Worm (Caenorhabditis elegans) whole organism, L1 larva: ENCODE measurements around the gene W09D6.1.

Source experiments
- Y116A8C.19 ChIP-seq: sonication (generic microtip); optimal IDR thresholded peaks from 2 replicates; lab custom pipeline; 2016; ENCODE audit warnings: missing compliant biosample characterization, missing genetic modification characterization, borderline replicate concordance
- aha-1 ChIP-seq: fragments of 150-350 bp; optimal IDR thresholded peaks from 2 replicates; lab custom pipeline; 2014; ENCODE audit warnings: missing biosample characterization, missing genetic modification characterization
- alr-1 ChIP-seq: fragments of 200-800 bp; sonication (Bioruptor generic); optimal IDR thresholded peaks from 2 replicates; lab custom pipeline; 2018; ENCODE audit warnings: borderline replicate concordance, mild to moderate bottlenecking, missing genetic modification characterization, missing compliant biosample characterization
- blmp-1 ChIP-seq: fragments of 150-350 bp; optimal IDR thresholded peaks from 2 replicates; lab custom pipeline; 2014; ENCODE audit warnings: missing biosample characterization, missing genetic modification characterization
- ceh-82 ChIP-seq, 3 experiments: fragments of 150-350 bp in 1 of 3; sonication (generic microtip) in 2 of 3; optimal IDR thresholded peaks; 2 replicates each; lab custom pipeline; 2014 to 2017; ENCODE audit warnings: missing biosample characterization in 3 of 3, missing genetic modification characterization in 3 of 3
- ceh-88 ChIP-seq: fragments of 200-800 bp; sonication (Bioruptor generic); IDR thresholded peaks from 2 replicates; pipeline ENCODE4 v1.3.6; 2022; ENCODE audit warnings: missing genetic modification characterization, missing compliant biosample characterization
- ceh-90 ChIP-seq: sonication (generic microtip); optimal IDR thresholded peaks from 2 replicates; lab custom pipeline; 2016; ENCODE audit warnings: missing genetic modification characterization, missing compliant biosample characterization
- dpl-1 ChIP-seq, 3 experiments: fragments of 150-350 bp in 2 of 3; sonication (generic microtip) in 1 of 3; optimal IDR thresholded peaks; 2 replicates each; lab custom pipeline; 2014 to 2017; ENCODE audit warnings: missing biosample characterization in 3 of 3, missing genetic modification characterization in 3 of 3, missing genetic modification reagents in 3 of 3
- efl-1 ChIP-seq, 4 experiments: fragments of 150-350 bp; optimal IDR thresholded peaks in 3 of 4; peaks in 1 of 4; 1 replicate in 1 of 4; 2 replicates in 3 of 4; lab custom pipeline; 2014; ENCODE audit warnings: missing biosample characterization in 2 of 4, missing genetic modification characterization in 2 of 4, missing genetic modification reagents in 2 of 4
- egl-13 ChIP-seq: sonication (generic microtip); optimal IDR thresholded peaks from 2 replicates; lab custom pipeline; 2016; ENCODE audit warnings: missing genotype, missing genetic modification reagents, missing genetic modification characterization, missing compliant biosample characterization
- elt-2 ChIP-seq: sonication (generic microtip); optimal IDR thresholded peaks from 2 replicates; lab custom pipeline; 2016; ENCODE audit warnings: missing genetic modification characterization, mild to moderate bottlenecking, inconsistent platforms, missing compliant biosample characterization, missing genetic modification reagents
- elt-3 ChIP-seq, 6 experiments: fragments of 150-350 bp in 1 of 6; sonication (generic microtip); optimal IDR thresholded peaks; 2 replicates each; lab custom pipeline; 2017 to 2018; ENCODE audit warnings: missing biosample characterization in 6 of 6, missing genetic modification characterization in 6 of 6, inconsistent platforms in 1 of 6
- fkh-4 ChIP-seq: sonication (generic microtip); optimal IDR thresholded peaks from 2 replicates; lab custom pipeline; 2016; ENCODE audit warnings: missing compliant biosample characterization, missing genetic modification characterization, borderline replicate concordance
- fkh-8 ChIP-seq: sonication (generic microtip); optimal IDR thresholded peaks from 2 replicates; lab custom pipeline; 2016; ENCODE audit warnings: mild to moderate bottlenecking, missing genetic modification characterization, missing compliant biosample characterization
- irx-1 ChIP-seq: sonication (generic microtip); optimal IDR thresholded peaks from 2 replicates; lab custom pipeline; 2016; ENCODE audit warnings: missing genetic modification characterization, missing compliant biosample characterization
- isw-1 ChIP-seq: fragments of 200-800 bp; sonication (Bioruptor generic); IDR thresholded peaks from 2 replicates; pipeline ENCODE4 v1.3.6; 2022; ENCODE audit warnings: missing genetic modification characterization, missing compliant biosample characterization
- jun-1 ChIP-seq: fragments of 150-350 bp; optimal IDR thresholded peaks from 2 replicates; lab custom pipeline; 2014; ENCODE audit warnings: missing biosample characterization, missing genetic modification reagents, missing genetic modification characterization
- lin-13 ChIP-seq: fragments of 150-350 bp; optimal IDR thresholded peaks from 2 replicates; lab custom pipeline; 2014; ENCODE audit warnings: missing biosample characterization, missing genetic modification reagents, missing genetic modification characterization
- lin-14 ChIP-seq: fragments of 200-800 bp; sonication (Bioruptor generic); optimal IDR thresholded peaks from 2 replicates; lab custom pipeline; 2018; ENCODE audit warnings: mild to moderate bottlenecking, missing genetic modification characterization, moderate library complexity, missing compliant biosample characterization
- lin-15B ChIP-seq: fragments of 150-350 bp; sonication (generic microtip); optimal IDR thresholded peaks from 3 replicates; lab custom pipeline; 2014; ENCODE audit warnings: missing biosample characterization, missing genetic modification characterization
- lin-35 ChIP-seq, 2 experiments: fragments of 150-350 bp; optimal IDR thresholded peaks; 2 replicates each; lab custom pipeline; 2014; ENCODE audit warnings: missing biosample characterization in 2 of 2, missing genetic modification characterization in 2 of 2, missing genetic modification reagents in 2 of 2
- mdl-1 ChIP-seq, 2 experiments: fragments of 150-350 bp; optimal IDR thresholded peaks; 2 replicates each; lab custom pipeline; 2014 to 2017; ENCODE audit warnings: missing biosample characterization in 2 of 2, missing genetic modification characterization in 2 of 2, inconsistent platforms in 1 of 2
- nhr-11 ChIP-seq: fragments of 150-350 bp; optimal IDR thresholded peaks from 2 replicates; lab custom pipeline; 2014; ENCODE audit warnings: missing biosample characterization, missing genetic modification characterization
- nhr-19 ChIP-seq: fragments of 200-800 bp; sonication (Bioruptor generic); conservative IDR thresholded peaks from 2 replicates; pipeline ENCODE4 v1.3.6; 2022; ENCODE audit warnings: missing genetic modification characterization, missing compliant biosample characterization
- nhr-20 ChIP-seq: sonication (generic microtip); optimal IDR thresholded peaks from 2 replicates; lab custom pipeline; 2016; ENCODE audit warnings: mild to moderate bottlenecking, missing genetic modification characterization, missing compliant biosample characterization
- nhr-237 ChIP-seq: fragments of 150-350 bp; optimal IDR thresholded peaks from 2 replicates; lab custom pipeline; 2014; ENCODE audit warnings: missing biosample characterization, missing genetic modification characterization
- nhr-28 ChIP-seq: fragments of 150-350 bp; optimal IDR thresholded peaks from 2 replicates; lab custom pipeline; 2014; ENCODE audit warnings: missing biosample characterization, missing genetic modification characterization
- nhr-47 ChIP-seq: sonication (generic microtip); optimal IDR thresholded peaks from 2 replicates; lab custom pipeline; 2016; ENCODE audit warnings: mild to moderate bottlenecking, missing genetic modification characterization, moderate library complexity, missing compliant biosample characterization
- nhr-71 ChIP-seq: sonication (generic microtip); optimal IDR thresholded peaks from 2 replicates; lab custom pipeline; 2016; ENCODE audit warnings: mild to moderate bottlenecking, missing genetic modification characterization, moderate library complexity, missing compliant biosample characterization
- nhr-76 ChIP-seq: sonication (generic microtip); optimal IDR thresholded peaks from 2 replicates; lab custom pipeline; 2017; ENCODE audit warnings: missing biosample characterization, missing genetic modification characterization
- nhr-84 ChIP-seq: sonication (generic microtip); optimal IDR thresholded peaks from 2 replicates; lab custom pipeline; 2017; ENCODE audit warnings: missing biosample characterization, missing genetic modification characterization
- nhr-85 ChIP-seq: sonication (generic microtip); peaks from one replicate; lab custom pipeline; 2016; ENCODE audit warnings: missing genetic modification characterization, inconsistent platforms, missing compliant biosample characterization
- pax-3 ChIP-seq: fragments of 200-800 bp; sonication (Bioruptor generic); optimal IDR thresholded peaks from 2 replicates; lab custom pipeline; 2018; ENCODE audit warnings: mild to moderate bottlenecking, missing genetic modification characterization, moderate library complexity, missing compliant biosample characterization
- snpc-4 ChIP-seq: fragments of 150-350 bp; optimal IDR thresholded peaks from 2 replicates; lab custom pipeline; 2014; ENCODE audit warnings: missing biosample characterization, missing genetic modification characterization
- sox-4 ChIP-seq: sonication (generic microtip); optimal IDR thresholded peaks from 2 replicates; lab custom pipeline; 2016; ENCODE audit warnings: missing genetic modification characterization, missing compliant biosample characterization
- sup-37 ChIP-seq: fragments of 200-800 bp; sonication (Bioruptor generic); optimal IDR thresholded peaks from 2 replicates; lab custom pipeline; 2018; ENCODE audit warnings: mild to moderate bottlenecking, missing genetic modification characterization, missing compliant biosample characterization
- swsn-7 ChIP-seq: sonication (generic microtip); optimal IDR thresholded peaks from 2 replicates; lab custom pipeline; 2016; ENCODE audit warnings: missing genetic modification characterization, missing compliant biosample characterization
- tbx-2 ChIP-seq: sonication (generic microtip); optimal IDR thresholded peaks from 2 replicates; lab custom pipeline; 2016; ENCODE audit warnings: missing genetic modification characterization, missing compliant biosample characterization
- tlp-1 ChIP-seq: fragments of 150-350 bp; optimal IDR thresholded peaks from 2 replicates; lab custom pipeline; 2014; ENCODE audit warnings: missing biosample characterization, missing genetic modification characterization
- unc-130 ChIP-seq: fragments of 150-350 bp; optimal IDR thresholded peaks from 2 replicates; lab custom pipeline; 2017; ENCODE audit warnings: missing biosample characterization, missing genetic modification characterization, inconsistent platforms
- unc-62 ChIP-seq: fragments of 150-350 bp; optimal IDR thresholded peaks from 2 replicates; lab custom pipeline; 2014; ENCODE audit warnings: missing biosample characterization, missing genetic modification reagents, missing genetic modification characterization
- unc-86 ChIP-seq: sonication (generic microtip); optimal IDR thresholded peaks from 2 replicates; lab custom pipeline; 2016; ENCODE audit warnings: missing genetic modification characterization, missing compliant biosample characterization
- vab-15 ChIP-seq: sonication (generic microtip); optimal IDR thresholded peaks from 2 replicates; lab custom pipeline; 2017; ENCODE audit warnings: missing genotype, mild to moderate bottlenecking, missing genetic modification characterization, missing compliant biosample characterization
- zag-1 ChIP-seq: fragments of 150-350 bp; optimal IDR thresholded peaks from 2 replicates; lab custom pipeline; 2014; ENCODE audit warnings: missing biosample characterization, missing genetic modification characterization

Gene W09D6.1

ce11 chrIII:11110756-11111155 lies 42.1 kb downstream of the W09D6.1 start (continued):
- TF ChIP-seq isw-1 (GFP tag; lab: Robert Waterston, UW) = peak; percentile 71
- TF ChIP-seq nhr-76 (tag; lab: Kevin White, UChicago) = no peak
- 0 out of 2 replicates have a peak, but pooled peaks have one; percentile 17 for TF ChIP-seq ceh-88 (GFP tag; lab: Robert Waterston, UW)
- no peak for TF ChIP-seq nhr-28 (tag; lab: Kevin White, UChicago)
- TF ChIP-seq ceh-90 (tag; lab: Kevin White, UChicago) = peak; percentile 74
- TF ChIP-seq Y116A8C.19 = no peak
- no peak for TF ChIP-seq nhr-237 (tag; lab: Kevin White, UChicago)
- peak; percentile 53 for TF ChIP-seq sox-4 (tag; lab: Kevin White, UChicago)
- peak; percentile 77 for TF ChIP-seq unc-86 (tag; lab: Kevin White, UChicago)
- TF ChIP-seq irx-1 = peak; percentile 78
- TF ChIP-seq zag-1 (tag; lab: Kevin White, UChicago) = no peak
- no peak for TF ChIP-seq nhr-84 (tag; lab: Kevin White, UChicago)
- peak; percentile 80; the same call in 1 of the 2 replicates for TF ChIP-seq nhr-19
- TF ChIP-seq aha-1 = no peak
- peak; percentile 88 for TF ChIP-seq nhr-71 (tag; lab: Kevin White, UChicago)
- peak; percentile 72 for TF ChIP-seq fkh-8 (tag; lab: Kevin White, UChicago)
- TF ChIP-seq lin-15B (tag; lab: Kevin White, UChicago) = peak; percentile 57
- TF ChIP-seq unc-62 (GFP tag; lab: Kevin White, UChicago) = no peak
- TF ChIP-seq efl-1 (optimal IDR thresholded peaks at IDR 0.05; lab: Kevin White, UChicago) = peak; percentile 88
- TF ChIP-seq efl-1 (GFP tag; optimal IDR thresholded peaks at IDR 0.05 in 1 of 2; lab: Kevin White, UChicago) = peak; percentile 78 to 98
- TF ChIP-seq swsn-7 (tag; lab: Kevin White, UChicago) = peak; percentile 77
- peak; percentile 43 for TF ChIP-seq alr-1
- peak; percentile 57 for TF ChIP-seq fkh-4 (tag; lab: Kevin White, UChicago)
- peak; percentile 8 for TF ChIP-seq lin-13
- peak; percentile 69 for TF ChIP-seq egl-13 (tag; lab: Kevin White, UChicago)
- peak in 1 of 6 experiments; percentile 45 for TF ChIP-seq elt-3 (tag; optimal IDR thresholded peaks at IDR 0.05; lab: Kevin White, UChicago)
- TF ChIP-seq tlp-1 (tag; lab: Kevin White, UChicago) = no peak
- TF ChIP-seq unc-130 = no peak
- TF ChIP-seq lin-35 (GFP tag; optimal IDR thresholded peaks at IDR 0.05; lab: Kevin White, UChicago) = peak; percentile 66 to 83
- TF ChIP-seq jun-1 = peak; percentile 33
- TF ChIP-seq sup-37 (GFP tag; lab: Kevin White, UChicago) = peak; percentile 34
- TF ChIP-seq snpc-4 (tag; lab: Kevin White, UChicago) = peak; percentile 74
- peak; percentile 33 for TF ChIP-seq blmp-1 (tag; lab: Kevin White, UChicago)
- peak; percentile 50 to 89 (median 83) for TF ChIP-seq ceh-82 (tag; optimal IDR thresholded peaks at IDR 0.05; lab: Kevin White, UChicago)
- TF ChIP-seq nhr-47 (tag; lab: Kevin White, UChicago) = peak; percentile 91
- TF ChIP-seq elt-2 = peak; percentile 57
- TF ChIP-seq mdl-1 (tag; optimal IDR thresholded peaks at IDR 0.05; lab: Kevin White, UChicago) = peak in 1 of 2 experiments; percentile 20
- TF ChIP-seq nhr-20 (tag; lab: Kevin White, UChicago) = peak; percentile 69
- peak; percentile 72 for TF ChIP-seq pax-3 (tag; lab: Kevin White, UChicago)
- no peak for TF ChIP-seq lin-14
- peak; percentile 64 to 81 (median 75) for TF ChIP-seq dpl-1 (GFP tag; optimal IDR thresholded peaks at IDR 0.05; lab: Kevin White, UChicago)
- TF ChIP-seq tbx-2 (tag; lab: Kevin White, UChicago) = peak; percentile 84
- peak; percentile 70 for TF ChIP-seq nhr-85 (tag; lab: Kevin White, UChicago)
- TF ChIP-seq vab-15 (tag; lab: Kevin White, UChicago) = peak; percentile 82
- TF ChIP-seq nhr-11 (tag; lab: Kevin White, UChicago) = peak; percentile 38
